Fruit fly (Drosophila melanogaster) whole organism, embryonic: ENCODE data around the gene CG17325.

ENCODE experiments used
- Ada2b ChIP-seq: fragments of 200-800 bp; sonication (Bioruptor generic); IDR thresholded peaks from 2 replicates; pipeline ENCODE4 v1.3.6; 2022; ENCODE audit warnings: missing biosample characterization, missing genetic modification characterization
- Adf1 ChIP-seq: fragments of 200-800 bp; sonication (Bioruptor generic); IDR thresholded peaks from 2 replicates; pipeline ENCODE4 v1.3.6; 2022; ENCODE audit warnings: missing biosample characterization, missing genetic modification characterization
- CG1233 ChIP-seq: fragments of 200-800 bp; sonication (Bioruptor generic); optimal IDR thresholded peaks from 4 replicates; lab custom pipeline; 2018; ENCODE audit warnings: missing biosample characterization, mild to moderate bottlenecking, missing genetic modification characterization
- CG12769 ChIP-seq: fragments of 200-800 bp; sonication (Bioruptor generic); optimal IDR thresholded peaks from 2 replicates; lab custom pipeline; 2019; ENCODE audit warnings: missing biosample characterization, mild to moderate bottlenecking, missing genetic modification characterization, moderate library complexity
- CG13123 ChIP-seq: fragments of 200-800 bp; sonication (Bioruptor generic); optimal IDR thresholded peaks from 2 replicates; lab custom pipeline; 2016; ENCODE audit warnings: missing biosample characterization, missing genetic modification characterization
- CG13424 ChIP-seq: fragments of 200-800 bp; sonication (Bioruptor generic); optimal IDR thresholded peaks from 2 replicates; lab custom pipeline; 2019; ENCODE audit warnings: missing biosample characterization, mild to moderate bottlenecking, missing genetic modification characterization, moderate library complexity
- CG14965 ChIP-seq: fragments of 200-800 bp; sonication (Bioruptor generic); optimal IDR thresholded peaks from 2 replicates; lab custom pipeline; 2016; ENCODE audit warnings: missing biosample characterization, missing genetic modification characterization, borderline replicate concordance
- CG16813 ChIP-seq: fragments of 200-800 bp; sonication (Bioruptor generic); IDR thresholded peaks from 3 replicates; pipeline ENCODE4 v1.3.6; 2022; ENCODE audit warnings: missing biosample characterization, missing genetic modification characterization; ENCODE audit not compliant: partially characterized antibody
- CG17385 ChIP-seq: fragments of 200-800 bp; sonication (Bioruptor generic); optimal IDR thresholded peaks from 3 replicates; lab custom pipeline; 2018; ENCODE audit warnings: missing biosample characterization, mild to moderate bottlenecking, missing genetic modification characterization
- CG18262 ChIP-seq: fragments of 200-800 bp; optimal IDR thresholded peaks from 3 replicates; lab custom pipeline; 2019; ENCODE audit warnings: missing biosample characterization, mild to moderate bottlenecking, missing genetic modification characterization, moderate library complexity
- CG18619 ChIP-seq: fragments of 200-800 bp; sonication (Bioruptor generic); optimal IDR thresholded peaks from 3 replicates; lab custom pipeline; 2017; ENCODE audit warnings: missing biosample characterization, mild to moderate bottlenecking, missing genetic modification characterization
- CG2120 ChIP-seq: fragments of 200-800 bp; sonication (Bioruptor generic); optimal IDR thresholded peaks from 3 replicates; lab custom pipeline; 2016; ENCODE audit warnings: missing biosample characterization, missing genetic modification characterization
- CG32532 ChIP-seq: fragments of 200-800 bp; sonication (Bioruptor generic); IDR thresholded peaks from 2 replicates; pipeline ENCODE4 v1.3.6; 2022; ENCODE audit warnings: missing biosample characterization, missing genetic modification characterization
- CG33557 ChIP-seq: fragments of 200-800 bp; sonication (Bioruptor generic); optimal IDR thresholded peaks from 2 replicates; lab custom pipeline; 2019; ENCODE audit warnings: missing biosample characterization, mild to moderate bottlenecking, missing genetic modification characterization, moderate library complexity
- CG4820 ChIP-seq: fragments of 200-800 bp; sonication (Bioruptor generic); optimal IDR thresholded peaks from 3 replicates; lab custom pipeline; 2016; ENCODE audit warnings: missing biosample characterization, missing genetic modification characterization
- CG6654 ChIP-seq: fragments of 200-800 bp; sonication (Bioruptor generic); optimal IDR thresholded peaks from 2 replicates; lab custom pipeline; 2017; ENCODE audit warnings: missing biosample characterization, mild to moderate bottlenecking, missing genetic modification characterization
- CG7271 ChIP-seq: fragments of 200-800 bp; sonication (Bioruptor generic); optimal IDR thresholded peaks from 2 replicates; lab custom pipeline; 2018; ENCODE audit warnings: missing biosample characterization, mild to moderate bottlenecking, missing genetic modification characterization, moderate library complexity
- CG8478 ChIP-seq: fragments of >200 bp; optimal IDR thresholded peaks from 2 replicates; lab custom pipeline; 2018
- CG9797 ChIP-seq: fragments of 200-800 bp; sonication (Bioruptor generic); optimal IDR thresholded peaks from 3 replicates; lab custom pipeline; 2018; ENCODE audit warnings: missing biosample characterization, mild to moderate bottlenecking, missing genetic modification characterization
- Chrac-16 ChIP-seq: fragments of 200-800 bp; sonication (Bioruptor generic); optimal IDR thresholded peaks from 3 replicates; lab custom pipeline; 2016; ENCODE audit warnings: missing biosample characterization, missing genetic modification characterization
- CoRest ChIP-seq: fragments of 200-800 bp; sonication (Bioruptor generic); optimal IDR thresholded peaks from 3 replicates; lab custom pipeline; 2018; ENCODE audit warnings: missing biosample characterization, mild to moderate bottlenecking, missing genetic modification characterization, moderate library complexity
- Eip74EF ChIP-seq, 2 experiments: fragments of 200-800 bp in 1 of 2; fragments of >200 bp in 1 of 2; sonication (Bioruptor generic) in 1 of 2; optimal IDR thresholded peaks; 2 replicates each; lab custom pipeline; 2017 to 2019; ENCODE audit warnings: missing biosample characterization in 2 of 2, missing genetic modification characterization in 2 of 2, mild to moderate bottlenecking in 1 of 2, moderate library complexity in 1 of 2
- GATAe ChIP-seq: fragments of 200-800 bp; sonication (Bioruptor generic); conservative IDR thresholded peaks from 2 replicates; pipeline ENCODE4 v1.3.6; 2022; ENCODE audit warnings: missing biosample characterization, missing genetic modification characterization
- HmgD ChIP-seq: fragments of 200-800 bp; sonication (Bioruptor generic); optimal IDR thresholded peaks from 3 replicates; lab custom pipeline; 2016; ENCODE audit warnings: missing biosample characterization, missing genetic modification characterization
- Oli ChIP-seq: fragments of 200-800 bp; sonication (Bioruptor generic); optimal IDR thresholded peaks from 2 replicates; lab custom pipeline; 2018; ENCODE audit warnings: missing biosample characterization, mild to moderate bottlenecking, missing genetic modification characterization, moderate library complexity
- Poxn ChIP-seq: fragments of 200-800 bp; sonication (Bioruptor generic); IDR thresholded peaks from 2 replicates; pipeline ENCODE4 v1.3.6; 2022; ENCODE audit warnings: missing biosample characterization, missing genetic modification characterization
- Rx ChIP-seq: fragments of 200-800 bp; sonication (Bioruptor generic); IDR thresholded peaks from 2 replicates; pipeline ENCODE4 v1.3.6; 2022; ENCODE audit warnings: missing biosample characterization, missing genetic modification characterization
- Scr ChIP-seq: fragments of 200-800 bp; sonication (Bioruptor generic); IDR thresholded peaks from 2 replicates; pipeline ENCODE4 v1.3.6; 2022; ENCODE audit warnings: missing biosample characterization, missing genetic modification characterization; ENCODE audit not compliant: partially characterized antibody
- TFAM ChIP-seq: fragments of 200-800 bp; sonication (Bioruptor generic); optimal IDR thresholded peaks from 2 replicates; lab custom pipeline; 2017; ENCODE audit warnings: missing biosample characterization, missing genetic modification characterization, inconsistent platforms
- Xrp1 ChIP-seq: fragments of 200-800 bp; sonication (Bioruptor generic); IDR thresholded peaks from 2 replicates; pipeline ENCODE4 v1.3.6; 2022; ENCODE audit warnings: missing biosample characterization, missing genetic modification characterization
- bigmax ChIP-seq: fragments of 200-800 bp; sonication (Bioruptor generic); optimal IDR thresholded peaks from 2 replicates; lab custom pipeline; 2018; ENCODE audit warnings: missing biosample characterization, mild to moderate bottlenecking, missing genetic modification characterization
- caup ChIP-seq: fragments of 200-800 bp; sonication (Bioruptor generic); optimal IDR thresholded peaks from 3 replicates; lab custom pipeline; 2017; ENCODE audit warnings: missing biosample characterization, mild to moderate bottlenecking, missing genetic modification characterization, moderate library complexity; ENCODE audit not compliant: severe bottlenecking
- dmrt11E ChIP-seq: fragments of 200-800 bp; sonication (Bioruptor generic); optimal IDR thresholded peaks from 3 replicates; lab custom pipeline; 2018; ENCODE audit warnings: missing biosample characterization, mild to moderate bottlenecking, missing genetic modification characterization, moderate library complexity
- fd3F ChIP-seq: fragments of 200-800 bp; sonication (Bioruptor generic); optimal IDR thresholded peaks from 2 replicates; lab custom pipeline; 2018; ENCODE audit warnings: missing biosample characterization, mild to moderate bottlenecking, missing genetic modification characterization, moderate library complexity
- hth ChIP-seq: fragments of >200 bp; optimal IDR thresholded peaks from 2 replicates; lab custom pipeline; 2017; ENCODE audit warnings: inconsistent platforms
- kah ChIP-seq: fragments of 200-800 bp; sonication (Bioruptor generic); optimal IDR thresholded peaks from 2 replicates; lab custom pipeline; 2018; ENCODE audit warnings: missing biosample characterization, mild to moderate bottlenecking, missing genetic modification characterization
- lab ChIP-seq: fragments of 200-800 bp; sonication (Bioruptor generic); optimal IDR thresholded peaks from 3 replicates; lab custom pipeline; 2017; ENCODE audit warnings: missing biosample characterization, missing genetic modification characterization, mild to moderate bottlenecking, moderate library complexity, missing genetic modification reagents
- pan ChIP-seq, 4 experiments: fragments of >200 bp in 3 of 4; fragments of 200-800 bp in 1 of 4; sonication (Bioruptor generic) in 1 of 4; optimal IDR thresholded peaks in 3 of 4; IDR thresholded peaks in 1 of 4; 2 replicates each; pipeline versions ENCODE4 v1.3.6 to Lab custom; 2017 to 2022; ENCODE audit warnings: missing biosample characterization in 2 of 4, missing genetic modification characterization in 2 of 4, mixed read lengths in 1 of 4
- pnt ChIP-seq: fragments of 200-800 bp; sonication (Bioruptor generic); optimal IDR thresholded peaks from 3 replicates; lab custom pipeline; 2016; ENCODE audit warnings: missing biosample characterization, missing genetic modification characterization
- sens ChIP-seq: fragments of 200-800 bp; sonication (Bioruptor generic); peaks from one replicate; lab custom pipeline; 2016; ENCODE audit warnings: missing biosample characterization, missing genetic modification characterization
- sim ChIP-seq: fragments of 200-800 bp; sonication (Bioruptor generic); IDR thresholded peaks from 2 replicates; pipeline ENCODE4 v1.3.6; 2022; ENCODE audit warnings: missing biosample characterization, missing genetic modification characterization
- vnd ChIP-seq: fragments of 200-800 bp; sonication (Bioruptor generic); IDR thresholded peaks from 3 replicates; pipeline ENCODE4 v1.3.6; 2022; ENCODE audit warnings: missing biosample characterization, missing genetic modification characterization; ENCODE audit not compliant: partially characterized antibody

Gene CG17325

dm6 chr2L:18839143-18839872 lies 26.9 kb downstream of the CG17325 start, which contains the start of gene CG10600 (continued):
- no peak for TF ChIP-seq sim (GFP tag; lab: Robert Waterston, UW)
- peak; percentile 93 for TF ChIP-seq CG2120
- TF ChIP-seq CoRest (tag; lab: Kevin White, UChicago) = peak; percentile 72
- no peak for TF ChIP-seq GATAe (GFP tag; lab: Robert Waterston, UW)
- TF ChIP-seq CG9797 (GFP tag; lab: Kevin White, UChicago) = peak; percentile 56
- peak; percentile 97 for TF ChIP-seq HmgD (GFP tag; lab: Kevin White, UChicago)
- peak; percentile 87 for TF ChIP-seq CG8478 (lab: Kevin White, UChicago)
- no peak for TF ChIP-seq hth (lab: Kevin White, UChicago)
- peak; percentile 86 for TF ChIP-seq CG32532 (GFP tag; lab: Robert Waterston, UW)
- TF ChIP-seq CG13424 (tag; lab: Kevin White, UChicago) = peak; percentile 61
- peak; percentile 42 for TF ChIP-seq Oli
- no peak for TF ChIP-seq CG6654
- TF ChIP-seq pan (optimal IDR thresholded peaks at IDR 0.05; lab: Kevin White, UChicago) = no peak
- peak in 1 of 2 experiments; percentile 74 for TF ChIP-seq pan (GFP tag; optimal IDR thresholded peaks at IDR 0.05 in 1 of 2, IDR thresholded peaks at IDR 0.05 in 1 of 2)
- peak; percentile 51 for TF ChIP-seq Adf1 (GFP tag; lab: Robert Waterston, UW)
- TF ChIP-seq Chrac-16 (GFP tag; lab: Kevin White, UChicago) = peak; percentile 79
- peak; percentile 78 for TF ChIP-seq Scr (GFP tag; lab: Robert Waterston, UW)
- peak; percentile 18 for TF ChIP-seq bigmax (GFP tag; lab: Kevin White, UChicago)
- peak; percentile 54 for TF ChIP-seq dmrt11E (tag; lab: Kevin White, UChicago)
- no peak for TF ChIP-seq CG7271
- peak; percentile 93 for TF ChIP-seq sens (GFP tag; lab: Kevin White, UChicago)
- TF ChIP-seq Poxn (GFP tag; lab: Robert Waterston, UW) = no peak
- TF ChIP-seq Eip74EF (GFP tag; optimal IDR thresholded peaks at IDR 0.05; lab: Kevin White, UChicago) = no peak
- peak; percentile 77 for TF ChIP-seq CG13123 (GFP tag; lab: Kevin White, UChicago)
- TF ChIP-seq CG4820 = peak; percentile 70
- peak; percentile 46 for TF ChIP-seq CG18619 (GFP tag; lab: Kevin White, UChicago)
- peak; percentile 67 for TF ChIP-seq Xrp1
- peak; percentile 60 for TF ChIP-seq Rx (GFP tag; lab: Robert Waterston, UW)
- TF ChIP-seq pnt (GFP tag; lab: Kevin White, UChicago) = peak; percentile 73
- peak; percentile 58 for TF ChIP-seq fd3F
- peak; percentile 85 for TF ChIP-seq CG16813 (GFP tag; lab: Robert Waterston, UW)
- peak; percentile 44 for TF ChIP-seq Ada2b
- peak; percentile 53 for TF ChIP-seq CG18262 (tag; lab: Kevin White, UChicago)
- peak; percentile 68 for TF ChIP-seq CG17385 (GFP tag; lab: Kevin White, UChicago)
- TF ChIP-seq CG12769 (tag; lab: Kevin White, UChicago) = no peak
- TF ChIP-seq CG1233 (GFP tag; lab: Kevin White, UChicago) = peak; percentile 69
- TF ChIP-seq caup (GFP tag; lab: Kevin White, UChicago) = peak; percentile 88
- peak; percentile 89 for TF ChIP-seq lab (GFP tag; lab: Kevin White, UChicago)
- TF ChIP-seq CG33557 = peak; percentile 46
- TF ChIP-seq vnd (GFP tag; lab: Robert Waterston, UW) = peak; percentile 58
- TF ChIP-seq CG14965 (GFP tag; lab: Kevin White, UChicago) = peak; percentile 31
- TF ChIP-seq TFAM = no peak
- peak; percentile 16 for TF ChIP-seq kah
